Worm (Caenorhabditis elegans): ENCODE measurements around the gene fezf-1.

DNA sequence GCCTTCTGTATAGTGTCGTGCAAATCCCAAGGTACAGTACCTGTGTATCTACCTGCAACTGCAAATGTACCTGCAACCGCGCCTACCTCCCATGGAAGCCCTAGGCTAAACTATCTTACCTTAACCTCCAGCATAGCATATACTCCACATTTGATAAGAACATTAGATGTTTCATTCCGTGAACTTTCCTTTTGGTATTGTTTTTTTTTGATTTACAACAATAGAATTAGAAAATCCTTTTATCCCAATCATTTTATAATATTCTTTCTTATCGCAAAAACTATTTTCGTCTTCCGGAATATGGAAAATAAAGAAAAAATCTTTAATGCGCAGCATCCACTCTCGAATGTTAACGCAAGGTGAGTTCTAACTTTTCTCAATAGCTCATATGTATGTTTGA, 8.2 kb downstream of the fezf-1 start, which contains the start of gene Y38H8A.2:
- TF ChIP-seq ztf-11 (tag; optimal IDR thresholded peaks at IDR 0.05) (no peak), ces-1 (GFP tag; optimal IDR thresholded peaks at IDR 0.05) (no peak), lin-13 (GFP tag; optimal IDR thresholded peaks at IDR 0.05) (no peak), lin-39 (tag; optimal IDR thresholded peaks at IDR 0.05) (no peak), nhr-11 (tag; optimal IDR thresholded peaks at IDR 0.05) (no peak), nhr-77 (tag; optimal IDR thresholded peaks at IDR 0.05) (no peak), ceh-82 (tag; optimal IDR thresholded peaks at IDR 0.05) (no peak)
